Worm (Caenorhabditis elegans) whole organism, young adult: ENCODE measurements around the gene com-1.

Experiments
- B0336.3 ChIP-seq: fragments of 200-800 bp; sonication (Bioruptor generic); IDR thresholded peaks from 2 replicates; pipeline ENCODE4 v1.3.6; 2022; ENCODE audit warnings: missing genetic modification characterization, missing compliant biosample characterization
- F10E7.11 ChIP-seq: sonication (generic microtip); optimal IDR thresholded peaks from 2 replicates; lab custom pipeline; 2017; ENCODE audit warnings: mild to moderate bottlenecking, missing genetic modification characterization, moderate library complexity, missing compliant biosample characterization
- K12H6.12 ChIP-seq: fragments of 200-800 bp; sonication (Bioruptor generic); optimal IDR thresholded peaks from 2 replicates; lab custom pipeline; 2018; ENCODE audit warnings: mild to moderate bottlenecking, missing genetic modification characterization, missing compliant biosample characterization
- Y53F4B.3 ChIP-seq: fragments of 200-800 bp; sonication (Bioruptor generic); IDR thresholded peaks from 2 replicates; pipeline ENCODE4 v1.3.6; 2022; ENCODE audit warnings: missing genetic modification reagents, missing genetic modification characterization, missing compliant biosample characterization
- Y56A3A.18 ChIP-seq: fragments of 200-800 bp; sonication (Bioruptor generic); IDR thresholded peaks from 2 replicates; pipeline ENCODE4 v1.3.6; 2022; ENCODE audit warnings: missing genetic modification reagents, missing genetic modification characterization, missing compliant biosample characterization
- Y95B8A.8 ChIP-seq: fragments of 200-800 bp; sonication (Bioruptor generic); IDR thresholded peaks from 2 replicates; pipeline ENCODE4 v1.3.6; 2022; ENCODE audit warnings: missing genetic modification reagents, missing genetic modification characterization, missing compliant biosample characterization
- ZK185.1 ChIP-seq: sonication (generic microtip); optimal IDR thresholded peaks from 2 replicates; lab custom pipeline; 2016; ENCODE audit warnings: mild to moderate bottlenecking, missing genetic modification characterization, missing compliant biosample characterization; ENCODE audit not compliant: poor library complexity, severe bottlenecking
- ama-1 ChIP-seq, 3 experiments: fragments of 150-350 bp in 1 of 3; sonication (generic microtip) in 2 of 3; optimal IDR thresholded peaks; 2 replicates each; lab custom pipeline; 2014 to 2018; ENCODE audit warnings: missing biosample characterization in 2 of 3, missing genetic modification characterization in 2 of 3, missing genetic modification reagents in 2 of 3
- aptf-3 ChIP-seq: fragments of 200-800 bp; sonication (Bioruptor generic); IDR thresholded peaks from 2 replicates; pipeline ENCODE4 v1.3.6; 2022; ENCODE audit warnings: missing genetic modification characterization, missing compliant biosample characterization
- attf-6 ChIP-seq: fragments of 200-800 bp; sonication (Bioruptor generic); IDR thresholded peaks from 2 replicates; pipeline ENCODE4 v1.3.6; 2022; ENCODE audit warnings: missing genetic modification reagents, missing genetic modification characterization, missing compliant biosample characterization
- cebp-1 ChIP-seq, 2 experiments: fragments of 200-800 bp in 1 of 2; sonication (Bioruptor generic) in 1 of 2; sonication (generic microtip) in 1 of 2; IDR thresholded peaks in 1 of 2; optimal IDR thresholded peaks in 1 of 2; 2 replicates each; pipeline versions ENCODE4 v1.3.6 to Lab custom; 2017 to 2022; ENCODE audit warnings: missing compliant biosample characterization in 2 of 2, missing genetic modification characterization in 2 of 2, mild to moderate bottlenecking in 1 of 2, missing genetic modification reagents in 1 of 2, moderate library complexity in 1 of 2
- cebp-2 ChIP-seq: fragments of 200-800 bp; sonication (Bioruptor generic); IDR thresholded peaks from 2 replicates; pipeline ENCODE4 v1.3.6; 2022; ENCODE audit warnings: missing genetic modification characterization, missing compliant biosample characterization
- ceh-91 ChIP-seq: fragments of 200-800 bp; sonication (Bioruptor generic); IDR thresholded peaks from 2 replicates; pipeline ENCODE4 v1.3.6; 2022; ENCODE audit warnings: missing genetic modification reagents, missing genetic modification characterization, missing compliant biosample characterization
- dpl-1 ChIP-seq: fragments of 150-350 bp; optimal IDR thresholded peaks from 2 replicates; lab custom pipeline; 2014; ENCODE audit warnings: missing biosample characterization, missing genetic modification reagents, missing genetic modification characterization
- efl-1 ChIP-seq: fragments of 150-350 bp; optimal IDR thresholded peaks from 2 replicates; lab custom pipeline; 2014; ENCODE audit warnings: missing biosample characterization, missing genetic modification reagents, missing genetic modification characterization
- gei-17 ChIP-seq: fragments of 200-800 bp; sonication (Bioruptor generic); optimal IDR thresholded peaks from 2 replicates; lab custom pipeline; 2018; ENCODE audit warnings: mild to moderate bottlenecking, missing genetic modification characterization, missing compliant biosample characterization
- hlh-26 ChIP-seq: fragments of 200-800 bp; sonication (Bioruptor generic); conservative IDR thresholded peaks from 2 replicates; pipeline ENCODE4 v1.3.6; 2022; ENCODE audit warnings: missing genetic modification reagents, missing genetic modification characterization, missing compliant biosample characterization
- hmg-1.2 ChIP-seq: fragments of 200-800 bp; sonication (Bioruptor generic); IDR thresholded peaks from 2 replicates; pipeline ENCODE4 v1.3.6; 2022; ENCODE audit warnings: missing genetic modification reagents, missing genetic modification characterization, missing compliant biosample characterization
- let-526 ChIP-seq: fragments of 200-800 bp; sonication (Bioruptor generic); IDR thresholded peaks from 2 replicates; pipeline ENCODE4 v1.3.6; 2022; ENCODE audit warnings: missing genetic modification reagents, missing genetic modification characterization, missing compliant biosample characterization
- lin-35 ChIP-seq, 3 experiments: fragments of 150-350 bp in 2 of 3; sonication (generic microtip) in 1 of 3; optimal IDR thresholded peaks; 2 replicates each; lab custom pipeline; 2014 to 2018; ENCODE audit warnings: missing biosample characterization in 3 of 3, missing genetic modification characterization in 3 of 3, missing genetic modification reagents in 3 of 3
- lin-40 ChIP-seq: sonication (generic microtip); optimal IDR thresholded peaks from 2 replicates; lab custom pipeline; 2016; ENCODE audit warnings: missing genetic modification characterization, mild to moderate bottlenecking, missing compliant biosample characterization, missing genotype, missing genetic modification reagents
- madf-10 ChIP-seq: sonication (generic microtip); optimal IDR thresholded peaks from 2 replicates; lab custom pipeline; 2016; ENCODE audit warnings: mild to moderate bottlenecking, missing genetic modification characterization, missing compliant biosample characterization
- mcd-1 ChIP-seq: fragments of 200-800 bp; sonication (Bioruptor generic); IDR thresholded peaks from 2 replicates; pipeline ENCODE4 v1.3.6; 2022; ENCODE audit warnings: missing genetic modification reagents, missing genetic modification characterization, missing compliant biosample characterization
- nhr-80 ChIP-seq: sonication (generic microtip); optimal IDR thresholded peaks from 2 replicates; lab custom pipeline; 2016; ENCODE audit warnings: missing genetic modification characterization, missing compliant biosample characterization
- repo-1 ChIP-seq: sonication (generic microtip); optimal IDR thresholded peaks from 2 replicates; lab custom pipeline; 2017; ENCODE audit warnings: mild to moderate bottlenecking, missing genetic modification characterization, missing compliant biosample characterization
- rpc-1 ChIP-seq, 2 experiments: fragments of 150-350 bp in 1 of 2; sonication (generic microtip) in 1 of 2; optimal IDR thresholded peaks; 2 replicates each; lab custom pipeline; 2014 to 2018; ENCODE audit warnings: missing biosample characterization in 1 of 2, missing genetic modification characterization in 1 of 2, missing genetic modification reagents in 1 of 2, missing genotype in 1 of 2
- sdz-38 ChIP-seq: sonication (generic microtip); optimal IDR thresholded peaks from 2 replicates; lab custom pipeline; 2016; ENCODE audit warnings: missing genotype, missing genetic modification characterization, missing compliant biosample characterization
- snpc-4 ChIP-seq, 5 experiments: fragments of 150-350 bp in 1 of 5; sonication (generic microtip) in 4 of 5; optimal IDR thresholded peaks; 2 replicates each; lab custom pipeline; 2014 to 2018; ENCODE audit warnings: missing genetic modification characterization in 5 of 5, missing biosample characterization in 3 of 5, antibody characterized with exemption in 2 of 5, mild to moderate bottlenecking in 2 of 5, missing compliant biosample characterization in 2 of 5, missing genotype in 2 of 5, moderate library complexity in 2 of 5, missing genetic modification reagents in 1 of 5
- tbp1 ChIP-seq: fragments of 200-800 bp; sonication (Bioruptor generic); optimal IDR thresholded peaks from 2 replicates; lab custom pipeline; 2018; ENCODE audit warnings: mild to moderate bottlenecking, missing genetic modification characterization, missing compliant biosample characterization
- xnd-1 ChIP-seq: sonication (generic microtip); optimal IDR thresholded peaks from 2 replicates; lab custom pipeline; 2016; ENCODE audit warnings: missing genotype, missing genetic modification reagents, missing genetic modification characterization, missing compliant biosample characterization
- zfh-2 ChIP-seq: fragments of 200-800 bp; sonication (Bioruptor generic); conservative IDR thresholded peaks from 2 replicates; pipeline ENCODE4 v1.3.6; 2022; ENCODE audit warnings: missing genetic modification reagents, missing genetic modification characterization, missing compliant biosample characterization
- ztf-25 ChIP-seq: fragments of 200-800 bp; sonication (Bioruptor generic); IDR thresholded peaks from 2 replicates; pipeline ENCODE4 v1.3.6; 2022; ENCODE audit warnings: missing genetic modification reagents, missing genetic modification characterization, missing compliant biosample characterization

com-1 gene

DNA sequence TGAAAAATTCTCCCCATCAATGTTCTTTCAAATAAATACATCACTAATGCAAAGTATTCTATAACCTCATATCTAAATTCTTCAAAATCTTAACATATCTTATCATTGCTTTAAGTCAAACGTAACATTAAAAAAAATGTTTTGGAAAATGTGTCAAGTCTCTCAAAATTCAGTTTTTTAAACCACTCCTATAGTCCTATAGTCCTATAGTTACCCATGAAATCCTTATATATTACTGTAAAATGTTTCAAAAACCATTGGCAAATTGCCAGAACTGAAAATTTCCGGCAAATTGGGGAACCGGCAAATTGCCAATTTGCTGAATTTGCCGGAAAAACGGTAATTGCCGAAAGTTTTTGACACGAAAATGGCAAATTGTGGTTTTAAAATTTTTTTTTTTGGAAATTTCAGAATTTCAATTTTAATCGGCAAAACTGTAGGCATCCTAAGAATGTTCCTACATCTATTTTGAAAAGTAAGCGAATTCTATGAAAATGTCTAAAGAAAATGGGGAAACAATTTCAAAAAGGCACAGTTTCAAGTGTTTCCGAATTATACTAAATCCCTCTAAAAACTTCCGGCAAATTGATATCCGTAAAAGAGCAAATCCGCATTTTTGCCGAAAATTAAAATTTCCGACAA lies 8.3 kb downstream of the com-1 start:
- TF ChIP-seq dpl-1, result peak; percentile 79
- peak; percentile 54 for TF ChIP-seq efl-1
- no peak for TF ChIP-seq rpc-1 (optimal IDR thresholded peaks at IDR 0.05; lab: Kevin White, UChicago)
- TF ChIP-seq rpc-1 (tag; optimal IDR thresholded peaks at IDR 0.05; lab: Kevin White, UChicago), result no peak
- TF ChIP-seq lin-35 (GFP tag; optimal IDR thresholded peaks at IDR 0.05; lab: Kevin White, UChicago), result peak in 1 of 3 experiments; percentile 76

DNA sequence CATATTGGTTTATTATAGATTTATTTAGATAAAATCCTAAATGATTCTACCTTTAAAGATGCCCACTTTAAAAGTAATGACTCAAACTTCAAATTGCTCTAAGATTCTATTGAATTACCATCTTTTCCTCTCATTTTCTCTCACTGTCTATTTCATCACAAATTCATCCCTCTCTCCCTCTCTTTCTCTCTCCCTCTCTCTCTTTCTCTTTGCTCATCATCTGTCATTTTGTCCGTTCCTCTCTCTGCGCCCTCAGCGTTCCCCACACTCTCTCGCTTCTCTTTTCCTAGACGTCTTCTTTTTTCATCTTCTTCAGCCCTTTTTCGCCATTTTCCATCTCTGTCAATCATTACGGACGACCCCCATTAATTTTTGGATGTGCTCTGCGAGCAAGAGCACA lies 8.9 kb downstream of the com-1 start:
- TF ChIP-seq attf-6 (no peak), dpl-1 (peak; percentile 51), tbp1 (GFP tag; lab: Kevin White, UChicago) (no peak), ama-1 (optimal IDR thresholded peaks at IDR 0.05; lab: Kevin White, UChicago) (no peak), ama-1 (GFP tag; optimal IDR thresholded peaks at IDR 0.05; lab: Kevin White, UChicago) (peak in 1 of 2 experiments; percentile 12), gei-17 (GFP tag; lab: Kevin White, UChicago) (no peak), hmg-1.2 (GFP tag; lab: Robert Waterston, UW) (peak; percentile 84), lin-40 (tag; lab: Kevin White, UChicago) (peak; percentile 27), lin-35 (GFP tag; optimal IDR thresholded peaks at IDR 0.05; lab: Kevin White, UChicago) (peak in 2 of 3 experiments; percentile 46 to 88), Y53F4B.3 (GFP tag; lab: Robert Waterston, UW) (no peak), cebp-2 (GFP tag; lab: Robert Waterston, UW) (no peak), Y95B8A.8 (GFP tag; lab: Robert Waterston, UW) (no peak), snpc-4 (GFP tag; optimal IDR thresholded peaks at IDR 0.05; lab: Kevin White, UChicago) (peak; percentile 61), snpc-4 (tag; optimal IDR thresholded peaks at IDR 0.05; lab: Kevin White, UChicago) (no peak), hlh-26 (GFP tag; lab: Robert Waterston, UW) (no peak), efl-1 (peak; percentile 45), mcd-1 (peak; percentile 40), zfh-2 (GFP tag; lab: Robert Waterston, UW) (0 out of 2 replicates have a peak, but pooled peaks have one; percentile 18), repo-1 (tag; lab: Kevin White, UChicago) (no peak), cebp-1 (GFP tag; IDR thresholded peaks at IDR 0.05; lab: Robert Waterston, UW) (0 out of 2 replicates have a peak, but pooled peaks have one; percentile 19), cebp-1 (tag; optimal IDR thresholded peaks at IDR 0.05; lab: Kevin White, UChicago) (peak; percentile 52), K12H6.12 (tag; lab: Kevin White, UChicago) (peak; percentile 12)

DNA sequence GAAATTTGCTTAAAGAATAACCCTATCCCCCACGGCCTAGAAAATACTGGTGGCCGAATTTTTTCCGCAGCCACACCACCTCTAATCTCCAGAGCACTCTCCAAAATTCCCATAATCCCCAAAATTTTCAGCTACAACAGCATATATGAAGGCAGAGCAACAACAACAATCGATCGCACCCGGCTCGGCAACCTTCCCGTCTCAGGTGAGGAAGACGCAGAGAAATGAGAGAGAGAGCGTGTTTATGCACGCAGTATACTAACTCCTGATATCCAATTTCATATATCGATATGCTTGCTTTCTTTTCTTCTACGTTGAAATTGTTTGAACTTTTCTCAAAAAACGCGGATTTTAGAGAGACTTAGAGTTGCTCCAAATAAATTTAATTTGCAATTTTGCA lies 10.2 kb downstream of the com-1 start:
- TF ChIP-seq B0336.3 (GFP tag; lab: Robert Waterston, UW) (no peak), F10E7.11 (tag; lab: Kevin White, UChicago) (no peak), madf-10 (tag; lab: Kevin White, UChicago) (no peak), dpl-1 (peak; percentile 66), ceh-91 (GFP tag; lab: Robert Waterston, UW) (no peak), ztf-25 (GFP tag; lab: Robert Waterston, UW) (no peak), efl-1 (peak; percentile 10)
- TF ChIP-seq, all 124 proteins: peak for 2

DNA sequence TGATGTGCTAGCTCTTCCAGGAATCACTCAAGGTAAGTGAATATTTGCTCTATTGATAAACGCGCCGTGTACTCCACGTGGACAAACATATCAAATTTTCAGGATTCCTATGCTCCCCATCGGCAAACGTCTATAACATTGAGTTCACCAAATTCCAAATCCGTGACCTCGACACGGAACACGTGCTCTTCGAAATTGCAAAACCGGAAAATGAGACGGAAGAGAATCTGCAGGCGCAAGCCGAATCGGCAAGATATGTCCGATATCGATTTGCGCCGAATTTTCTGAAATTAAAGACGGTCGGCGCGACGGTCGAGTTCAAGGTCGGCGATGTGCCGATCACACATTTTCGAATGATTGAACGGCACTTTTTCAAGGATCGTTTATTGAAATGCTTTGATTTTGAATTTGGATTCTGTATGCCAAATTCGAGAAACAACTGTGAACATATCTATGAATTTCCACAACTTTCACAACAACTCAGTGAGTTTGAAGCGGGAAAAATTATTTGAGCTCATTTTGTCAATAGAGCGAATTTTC lies 11.6 kb downstream of the com-1 start:
- TF ChIP-seq ceh-91 (GFP tag; lab: Robert Waterston, UW), result no peak
- TF ChIP-seq efl-1, result peak; percentile 62
- TF ChIP-seq let-526, result no peak
- peak; percentile 94 for TF ChIP-seq dpl-1
- peak in 1 of 3 experiments; percentile 70 for TF ChIP-seq lin-35 (GFP tag; optimal IDR thresholded peaks at IDR 0.05; lab: Kevin White, UChicago)
- TF ChIP-seq, all 124 proteins: peak for 3

DNA sequence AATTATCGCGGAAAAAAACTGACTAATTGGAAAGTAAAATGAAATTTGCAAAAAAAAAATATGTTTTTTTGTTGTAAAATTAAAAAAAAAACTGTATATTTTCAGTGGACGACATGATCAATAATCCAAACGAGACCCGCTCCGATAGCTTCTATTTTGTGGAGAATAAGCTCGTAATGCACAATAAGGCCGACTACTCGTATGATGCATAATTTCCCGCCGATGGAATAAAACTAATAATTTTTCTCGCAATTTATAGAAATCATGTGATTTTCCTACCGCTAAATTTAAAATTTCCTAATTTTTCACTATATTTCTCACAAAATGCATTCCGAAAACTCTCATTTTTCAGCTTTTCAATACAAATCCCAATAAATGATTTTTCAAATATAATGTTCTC lies 12.4 kb downstream of the com-1 start:
- TF ChIP-seq ZK185.1 (tag; lab: Kevin White, UChicago), result no peak
- no peak for TF ChIP-seq aptf-3 (GFP tag; lab: Robert Waterston, UW)
- TF ChIP-seq xnd-1 (tag; lab: Kevin White, UChicago), result no peak
- no peak for TF ChIP-seq sdz-38 (tag; lab: Kevin White, UChicago)
- TF ChIP-seq gei-17 (GFP tag; lab: Kevin White, UChicago), result no peak
- TF ChIP-seq lin-35 (GFP tag; optimal IDR thresholded peaks at IDR 0.05; lab: Kevin White, UChicago), result peak in 1 of 3 experiments; percentile 11
- no peak for TF ChIP-seq tbp1 (GFP tag; lab: Kevin White, UChicago)
- TF ChIP-seq Y56A3A.18 (GFP tag; lab: Robert Waterston, UW), result no peak
- peak; percentile 82 for TF ChIP-seq dpl-1
- no peak for TF ChIP-seq nhr-80 (tag; lab: Kevin White, UChicago)
